Worm (Caenorhabditis elegans) whole organism, late embryonic: ENCODE data around the gene K12H4.6.

ENCODE experiments used
- ceh-18 ChIP-seq: sonication (generic microtip); optimal IDR thresholded peaks from 2 replicates; lab custom pipeline; 2016; ENCODE audit warnings: missing genetic modification characterization, missing compliant biosample characterization
- ceh-24 ChIP-seq: sonication (generic microtip); optimal IDR thresholded peaks from 2 replicates; lab custom pipeline; 2016; ENCODE audit warnings: mild to moderate bottlenecking, missing genetic modification characterization, missing compliant biosample characterization
- ceh-6 ChIP-seq: fragments of 200-800 bp; sonication (Bioruptor generic); optimal IDR thresholded peaks from 2 replicates; lab custom pipeline; 2018; ENCODE audit warnings: mild to moderate bottlenecking, missing genetic modification characterization, missing compliant biosample characterization
- che-1 ChIP-seq: sonication (generic microtip); optimal IDR thresholded peaks from 2 replicates; lab custom pipeline; 2016; ENCODE audit warnings: mild to moderate bottlenecking, missing genetic modification characterization, missing compliant biosample characterization
- madf-2 ChIP-seq: sonication (generic microtip); optimal IDR thresholded peaks from 2 replicates; lab custom pipeline; 2017; ENCODE audit warnings: missing genetic modification characterization, missing compliant biosample characterization
- sox-2 ChIP-seq: fragments of 200-800 bp; sonication (Bioruptor generic); IDR thresholded peaks from 2 replicates; pipeline ENCODE4 v1.3.6; 2022; ENCODE audit warnings: missing genetic modification reagents, missing genetic modification characterization, missing compliant biosample characterization
- tbx-2 ChIP-seq: sonication (generic microtip); optimal IDR thresholded peaks from 2 replicates; lab custom pipeline; 2016; ENCODE audit warnings: missing genetic modification characterization, missing compliant biosample characterization
- unc-42 ChIP-seq: sonication (generic microtip); optimal IDR thresholded peaks from 2 replicates; lab custom pipeline; 2016; ENCODE audit warnings: missing genotype, missing genetic modification characterization, missing compliant biosample characterization
- unc-86 ChIP-seq: sonication (generic microtip); optimal IDR thresholded peaks from 2 replicates; lab custom pipeline; 2016; ENCODE audit warnings: missing genetic modification characterization, missing compliant biosample characterization

ce11 chrIII:8044717-8045116 is 2.0 kb upstream of the K12H4.6 start, which contains the start of gene spcs-3:
- TF ChIP-seq unc-86 (tag; lab: Kevin White, UChicago) (no peak), ceh-24 (no peak), ceh-6 (GFP tag; lab: Kevin White, UChicago) (no peak), sox-2 (GFP tag; lab: Robert Waterston, UW) (no peak), unc-42 (tag; lab: Kevin White, UChicago) (no peak), madf-2 (tag; lab: Kevin White, UChicago) (no peak), che-1 (tag; lab: Kevin White, UChicago) (no peak), ceh-18 (tag; lab: Kevin White, UChicago) (no peak), tbx-2 (no peak)
